Worm (Caenorhabditis elegans): ENCODE results near the gene F35H12.1.

DNA sequence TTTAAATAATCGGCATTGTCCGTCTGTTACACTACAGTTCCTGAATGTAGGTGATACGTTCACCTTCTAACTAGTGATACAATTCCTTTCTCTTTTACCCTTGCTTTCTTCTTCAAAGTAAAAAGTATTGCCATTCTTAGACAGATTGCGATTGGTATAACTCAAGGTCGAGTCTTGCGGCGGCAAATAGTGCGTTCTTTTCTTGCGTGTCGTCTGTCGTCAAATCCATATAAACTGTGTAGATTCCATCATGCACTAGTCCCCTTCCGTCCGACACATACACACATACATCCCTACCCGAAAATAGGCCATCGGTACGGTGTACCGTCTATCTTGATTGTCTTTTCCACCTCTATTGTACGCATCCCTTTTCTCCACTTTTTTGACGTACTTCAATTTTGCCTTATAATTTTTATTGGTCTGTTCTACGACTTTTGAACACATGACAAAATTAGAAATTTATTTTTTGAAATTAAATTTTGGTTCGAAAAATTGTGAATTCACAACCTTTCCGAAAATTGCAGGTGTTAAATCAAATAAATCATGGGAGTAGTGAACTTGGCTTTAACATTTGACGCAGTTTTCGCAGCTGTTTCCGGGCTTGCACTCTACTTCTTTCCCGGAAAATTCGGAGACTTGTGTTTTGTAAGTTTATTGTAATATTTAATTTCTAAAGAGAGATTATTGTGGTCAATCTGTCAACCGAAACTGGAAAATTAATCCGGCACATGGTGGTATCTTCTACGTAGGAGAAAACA is 46.8 kb downstream of the F35H12.1 start, which contains the start of gene C44C1.1:
- TF ChIP-seq tbx-11 (GFP tag; IDR thresholded peaks at IDR 0.05) (no peak), ceh-13 (GFP tag; optimal IDR thresholded peaks at IDR 0.05) (no peak), pes-1 (GFP tag; IDR thresholded peaks at IDR 0.05) (no peak), ama-1 (optimal IDR thresholded peaks at IDR 0.05) (no peak), hnd-1 (tag; optimal IDR thresholded peaks at IDR 0.05) (no peak), F13C5.2 (tag; optimal IDR thresholded peaks at IDR 0.05) (no peak), aly-1 (tag; optimal IDR thresholded peaks at IDR 0.05) (no peak), B0310.2 (tag; optimal IDR thresholded peaks at IDR 0.05) (no peak), tra-4 (tag; optimal IDR thresholded peaks at IDR 0.05) (no peak), tbx-37 (GFP tag; conservative IDR thresholded peaks at IDR 0.05) (no peak)
